Worm (Caenorhabditis elegans) whole organism, L3 larva: ENCODE results near the gene K09F5.6.

Experiments
- ceh-16 ChIP-seq: sonication (generic microtip); optimal IDR thresholded peaks from 2 replicates; lab custom pipeline; 2017; ENCODE audit warnings: missing biosample characterization, missing genetic modification characterization
- ceh-9 ChIP-seq: sonication (generic microtip); optimal IDR thresholded peaks from 2 replicates; lab custom pipeline; 2018; ENCODE audit warnings: missing biosample characterization, missing genetic modification characterization
- elt-3 ChIP-seq, 3 experiments: fragments of 150-350 bp in 1 of 3; sonication (generic microtip) in 2 of 3; optimal IDR thresholded peaks; 2 replicates in 2 of 3; 4 replicates in 1 of 3; lab custom pipeline; 2014 to 2017; ENCODE audit warnings: missing biosample characterization in 3 of 3, missing genetic modification characterization in 3 of 3
- jun-1 ChIP-seq: fragments of 150-350 bp; optimal IDR thresholded peaks from 2 replicates; lab custom pipeline; 2014; ENCODE audit warnings: missing biosample characterization, missing genetic modification reagents, missing genetic modification characterization
- mdl-1 ChIP-seq: fragments of 150-350 bp; optimal IDR thresholded peaks from 2 replicates; lab custom pipeline; 2014; ENCODE audit warnings: missing biosample characterization, missing genetic modification characterization
- nhr-11 ChIP-seq: fragments of 150-350 bp; optimal IDR thresholded peaks from 2 replicates; lab custom pipeline; 2014; ENCODE audit warnings: missing biosample characterization, missing genetic modification characterization
- nhr-76 ChIP-seq: fragments of 150-350 bp; sonication (generic microtip); optimal IDR thresholded peaks from 5 replicates; lab custom pipeline; 2014; ENCODE audit warnings: missing biosample characterization, missing genetic modification characterization
- nhr-77 ChIP-seq: fragments of 150-350 bp; optimal IDR thresholded peaks from 2 replicates; lab custom pipeline; 2014; ENCODE audit warnings: missing biosample characterization, missing genetic modification characterization
- pqm-1 ChIP-seq: fragments of 150-350 bp; optimal IDR thresholded peaks from 2 replicates; lab custom pipeline; 2017; ENCODE audit warnings: missing biosample characterization, missing genetic modification characterization, inconsistent platforms
- ztf-11 ChIP-seq: fragments of 150-350 bp; optimal IDR thresholded peaks from 2 replicates; lab custom pipeline; 2014; ENCODE audit warnings: missing biosample characterization, missing genetic modification characterization
- ztf-4 ChIP-seq: fragments of 150-350 bp; optimal IDR thresholded peaks from 2 replicates; lab custom pipeline; 2014; ENCODE audit warnings: missing biosample characterization, missing genetic modification characterization

- TF ChIP-seq nhr-11 (tag; lab: Kevin White, UChicago) (no peak), nhr-76 (no peak), ztf-11 (no peak), mdl-1 (tag; lab: Kevin White, UChicago) (no peak), nhr-77 (tag; lab: Kevin White, UChicago) (no peak), ceh-9 (tag; lab: Kevin White, UChicago) (no peak), ceh-16 (tag; lab: Kevin White, UChicago) (no peak), pqm-1 (no peak), ztf-4 (tag; lab: Kevin White, UChicago) (no peak), elt-3 (tag; optimal IDR thresholded peaks at IDR 0.05; lab: Kevin White, UChicago) (no peak), jun-1 (tag; lab: Kevin White, UChicago) (no peak)
Measured at ce11 chrX:7707031-7707430, 12.0 kb upstream of the K09F5.6 start, which contains the start of gene kvs-1.
